Worm (Caenorhabditis elegans): ENCODE measurements around the gene ppm-1.G.

DNA sequence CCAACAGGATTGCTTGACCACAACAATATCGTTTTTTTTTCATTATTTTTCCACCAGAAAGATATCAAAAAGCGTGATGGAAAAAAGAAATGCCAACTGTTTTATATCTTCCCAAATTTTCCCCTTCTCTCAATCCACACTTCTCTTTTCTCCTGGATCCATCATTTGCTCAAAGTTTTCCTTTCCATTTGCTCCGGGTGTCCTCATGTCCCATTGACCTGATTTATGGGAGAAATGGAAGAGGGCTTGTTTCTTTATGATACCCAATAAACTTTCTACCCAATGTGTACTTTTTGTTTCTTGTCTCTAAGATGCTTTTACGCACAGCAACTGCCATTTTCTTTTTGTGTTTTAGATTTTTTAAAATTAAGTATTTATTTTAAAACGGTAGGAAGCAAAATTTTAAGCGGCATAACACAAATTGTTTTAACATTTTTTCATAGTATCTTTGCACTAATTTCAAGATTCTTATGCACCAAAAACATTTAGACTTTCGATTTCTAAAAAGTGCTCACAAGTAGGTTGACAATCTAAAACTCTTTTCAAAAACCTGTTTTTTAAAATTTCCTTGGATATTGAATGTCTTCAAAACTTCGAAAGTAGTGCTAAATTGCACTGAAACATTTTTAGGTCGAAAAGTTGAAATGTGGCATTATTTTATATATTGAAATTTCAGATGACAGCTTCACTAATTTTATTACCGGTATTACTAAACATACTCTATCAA is 39.2 kb downstream of the ppm-1.G start, which contains the start of gene clec-149:
- TF ChIP-seq dao-5 (tag; optimal IDR thresholded peaks at IDR 0.05) (no peak), him-1 (tag; optimal IDR thresholded peaks at IDR 0.05) (no peak)

All from whole organism, L4/young adult.